Worm (Caenorhabditis elegans): ENCODE measurements around the gene capg-2.

The capg-2 gene

ce11 chrV:12301985-12302591, 30.4 kb downstream of the capg-2 start, which contains the start of the genes frm-7 and F55C5.17:
TSS of gene frm-7 (plus strand) at chrV:12302484.
TSS of gene F55C5.17 (plus strand) at chrV:12302541.
- TF ChIP-seq nhr-12 (tag; optimal IDR thresholded peaks at IDR 0.05) (no peak), ztf-11 (tag; optimal IDR thresholded peaks at IDR 0.05) (no peak), elt-1 (tag; optimal IDR thresholded peaks at IDR 0.05) (no peak), ZK546.5 (tag; optimal IDR thresholded peaks at IDR 0.05) (no peak), nhr-237 (tag; optimal IDR thresholded peaks at IDR 0.05) (no peak), R02D3.7 (tag; optimal IDR thresholded peaks at IDR 0.05) (no peak), fos-1 (tag; optimal IDR thresholded peaks at IDR 0.05) (peak; percentile 49), elt-3 (tag; optimal IDR thresholded peaks at IDR 0.05) (no peak), skn-1 (tag; optimal IDR thresholded peaks at IDR 0.05) (no peak), crh-2 (tag; optimal IDR thresholded peaks at IDR 0.05) (peak; percentile 31), nhr-77 (tag; optimal IDR thresholded peaks at IDR 0.05) (no peak), sma-3 (GFP tag; optimal IDR thresholded peaks at IDR 0.05) (peak; percentile 13), unc-55 (GFP tag; optimal IDR thresholded peaks at IDR 0.05) (no peak), peb-1 (tag; optimal IDR thresholded peaks at IDR 0.05) (no peak), zag-1 (tag; optimal IDR thresholded peaks at IDR 0.05) (no peak), ceh-82 (tag; optimal IDR thresholded peaks at IDR 0.05) (no peak), alr-1 (tag; optimal IDR thresholded peaks at IDR 0.05) (no peak), sma-9 (GFP tag; optimal IDR thresholded peaks at IDR 0.05) (no peak), sma-9 (tag; optimal IDR thresholded peaks at IDR 0.05) (no peak)

ce11 chrV:12303453-12304077, 31.9 kb downstream of the capg-2 start:
- TF ChIP-seq skn-1 (tag; optimal IDR thresholded peaks at IDR 0.05) (no peak), R02D3.7 (tag; optimal IDR thresholded peaks at IDR 0.05) (no peak), crh-2 (tag; optimal IDR thresholded peaks at IDR 0.05) (peak; percentile 70), nhr-12 (tag; optimal IDR thresholded peaks at IDR 0.05) (no peak), sma-9 (GFP tag; optimal IDR thresholded peaks at IDR 0.05) (peak; percentile 95), sma-9 (tag; optimal IDR thresholded peaks at IDR 0.05) (no peak), nhr-21 (tag; optimal IDR thresholded peaks at IDR 0.05) (peak; percentile 76), unc-39 (tag; optimal IDR thresholded peaks at IDR 0.05) (peak; percentile 52), elt-1 (tag; optimal IDR thresholded peaks at IDR 0.05) (no peak), elt-3 (tag; optimal IDR thresholded peaks at IDR 0.05) (no peak), ztf-11 (tag; optimal IDR thresholded peaks at IDR 0.05) (no peak), snpc-4 (tag; optimal IDR thresholded peaks at IDR 0.05) (peak; percentile 59), unc-55 (GFP tag; optimal IDR thresholded peaks at IDR 0.05) (peak; percentile 72), sem-4 (tag; optimal IDR thresholded peaks at IDR 0.05) (peak; percentile 87), lin-39 (tag; optimal IDR thresholded peaks at IDR 0.05) (no peak), fos-1 (tag; optimal IDR thresholded peaks at IDR 0.05) (peak; percentile 59), C34F6.9 (tag; optimal IDR thresholded peaks at IDR 0.05) (peak; percentile 65), nhr-129 (tag; optimal IDR thresholded peaks at IDR 0.05) (peak; percentile 85), mdl-1 (tag; optimal IDR thresholded peaks at IDR 0.05) (peak in 1 of 2 experiments; percentile 29), ceh-16 (tag; optimal IDR thresholded peaks at IDR 0.05) (peak; percentile 85), nhr-10 (tag; optimal IDR thresholded peaks at IDR 0.05) (peak; percentile 21), mab-5 (tag; optimal IDR thresholded peaks at IDR 0.05) (peak; percentile 66), alr-1 (tag; optimal IDR thresholded peaks at IDR 0.05) (no peak), aly-2 (tag; optimal IDR thresholded peaks at IDR 0.05) (no peak), nhr-11 (tag; optimal IDR thresholded peaks at IDR 0.05) (peak; percentile 86), lsy-2 (tag; optimal IDR thresholded peaks at IDR 0.05) (peak; percentile 77 to 78), egl-27 (tag; optimal IDR thresholded peaks at IDR 0.05) (peak; percentile 73), peb-1 (tag; optimal IDR thresholded peaks at IDR 0.05) (peak; percentile 1), nhr-23 (tag; optimal IDR thresholded peaks at IDR 0.05) (no peak), dmd-4 (tag; optimal IDR thresholded peaks at IDR 0.05) (no peak), ama-1 (optimal IDR thresholded peaks at IDR 0.05) (no peak), nhr-6 (tag; optimal IDR thresholded peaks at IDR 0.05) (no peak), ztf-4 (tag; optimal IDR thresholded peaks at IDR 0.05) (peak; percentile 81), gmeb-1 (tag; optimal IDR thresholded peaks at IDR 0.05) (peak; percentile 73), nhr-25 (tag; optimal IDR thresholded peaks at IDR 0.05) (peak; percentile 74), nhr-237 (tag; optimal IDR thresholded peaks at IDR 0.05) (peak; percentile 57), lin-11 (tag; optimal IDR thresholded peaks at IDR 0.05) (peak; percentile 76), Y55F3AM.14 (GFP tag; optimal IDR thresholded peaks at IDR 0.05) (peak; percentile 96), F13H6.1 (tag; optimal IDR thresholded peaks at IDR 0.05) (peak; percentile 92), ZK546.5 (tag; optimal IDR thresholded peaks at IDR 0.05) (no peak), mbf-1 (tag; optimal IDR thresholded peaks at IDR 0.05) (peak; percentile 51), ceh-82 (tag; optimal IDR thresholded peaks at IDR 0.05) (peak; percentile 82), blmp-1 (tag; optimal IDR thresholded peaks at IDR 0.05; ENCODE audit: insufficient read depth) (peak; percentile 41), nhr-77 (tag; optimal IDR thresholded peaks at IDR 0.05) (no peak), ztf-1 (GFP tag; conservative IDR thresholded peaks at IDR 0.05) (0 out of 2 replicates have a peak, but pooled peaks have one; percentile 87), sma-3 (GFP tag; optimal IDR thresholded peaks at IDR 0.05) (peak; percentile 87), zag-1 (tag; optimal IDR thresholded peaks at IDR 0.05) (peak; percentile 77), lin-13 (GFP tag; optimal IDR thresholded peaks at IDR 0.05) (peak; percentile 68)
